Worm (Caenorhabditis elegans) whole organism, L2 larva: ENCODE data around the gene F41G3.10.

Source experiments
- fos-1 ChIP-seq: fragments of 150-350 bp; optimal IDR thresholded peaks from 2 replicates; lab custom pipeline; 2014; ENCODE audit warnings: missing biosample characterization, missing genetic modification characterization
- lsy-2 ChIP-seq, 2 experiments: fragments of 150-350 bp in 1 of 2; sonication (generic microtip) in 1 of 2; optimal IDR thresholded peaks; 2 replicates each; lab custom pipeline; 2014 to 2017; ENCODE audit warnings: missing biosample characterization in 2 of 2, missing genetic modification characterization in 2 of 2
- nhr-77 ChIP-seq: fragments of 150-350 bp; optimal IDR thresholded peaks from 2 replicates; lab custom pipeline; 2014; ENCODE audit warnings: missing biosample characterization, missing genetic modification characterization
- snpc-4 ChIP-seq: fragments of 150-350 bp; optimal IDR thresholded peaks from 2 replicates; lab custom pipeline; 2014; ENCODE audit warnings: missing biosample characterization, missing genetic modification characterization
- unc-62 ChIP-seq: fragments of 150-350 bp; optimal IDR thresholded peaks from 2 replicates; lab custom pipeline; 2014; ENCODE audit warnings: missing biosample characterization, missing genetic modification reagents, missing genetic modification characterization
- ztf-11 ChIP-seq: sonication (generic microtip); optimal IDR thresholded peaks from 2 replicates; lab custom pipeline; 2017; ENCODE audit warnings: missing biosample characterization, missing genetic modification characterization

DNA sequence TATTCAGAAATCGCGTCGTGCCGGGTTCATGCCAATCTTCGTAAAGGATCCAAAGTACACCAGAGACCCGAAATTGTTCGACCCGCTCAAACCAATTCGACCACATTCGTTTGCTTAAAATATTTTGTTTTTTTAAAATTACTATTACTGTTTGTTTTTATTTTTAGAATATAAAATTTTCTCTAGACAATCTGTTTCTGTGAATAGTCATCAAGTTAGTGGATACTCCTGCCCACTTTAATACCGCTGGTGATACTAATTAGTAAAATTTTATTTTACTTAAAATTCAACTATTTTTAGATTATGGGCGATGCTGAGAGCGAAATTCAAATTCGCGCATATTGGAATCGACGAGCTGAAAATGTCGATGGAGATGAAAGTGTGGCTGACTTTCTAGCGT, 12.7 kb downstream of the F41G3.10 start, which contains the start of gene T14B4.1:
- TF ChIP-seq ztf-11 (tag; lab: Kevin White, UChicago) (no peak), lsy-2 (tag; optimal IDR thresholded peaks at IDR 0.05; lab: Kevin White, UChicago) (no peak), fos-1 (tag; lab: Kevin White, UChicago) (no peak), snpc-4 (tag; lab: Kevin White, UChicago) (no peak), unc-62 (GFP tag; lab: Kevin White, UChicago) (no peak), nhr-77 (tag; lab: Kevin White, UChicago) (no peak)
